Worm (Caenorhabditis elegans) whole organism, young adult: ENCODE data around the gene nhr-186.

ENCODE experiments used
- B0336.3 ChIP-seq: fragments of 200-800 bp; sonication (Bioruptor generic); IDR thresholded peaks from 2 replicates; pipeline ENCODE4 v1.3.6; 2022; ENCODE audit warnings: missing genetic modification characterization, missing compliant biosample characterization
- egl-44 ChIP-seq: fragments of 200-800 bp; sonication (Bioruptor generic); IDR thresholded peaks from 2 replicates; pipeline ENCODE4 v1.3.6; 2022; ENCODE audit warnings: missing genetic modification reagents, missing genetic modification characterization, missing compliant biosample characterization
- ets-4 ChIP-seq: fragments of 200-800 bp; sonication (Bioruptor generic); optimal IDR thresholded peaks from 2 replicates; lab custom pipeline; 2018; ENCODE audit warnings: mild to moderate bottlenecking, missing genetic modification characterization, missing compliant biosample characterization
- him-1 ChIP-seq: sonication (generic microtip); optimal IDR thresholded peaks from 2 replicates; lab custom pipeline; 2016; ENCODE audit warnings: missing genotype, missing genetic modification reagents, missing genetic modification characterization, missing compliant biosample characterization
- hrde-1 ChIP-seq: sonication (generic microtip); optimal IDR thresholded peaks from 2 replicates; lab custom pipeline; 2016; ENCODE audit warnings: missing genetic modification characterization, mild to moderate bottlenecking, missing compliant biosample characterization, moderate library complexity, missing genotype, missing genetic modification reagents, borderline replicate concordance
- lin-35 ChIP-seq, 3 experiments: fragments of 150-350 bp in 2 of 3; sonication (generic microtip) in 1 of 3; optimal IDR thresholded peaks; 2 replicates each; lab custom pipeline; 2014 to 2018; ENCODE audit warnings: missing biosample characterization in 3 of 3, missing genetic modification characterization in 3 of 3, missing genetic modification reagents in 3 of 3
- madf-3 ChIP-seq: fragments of 200-800 bp; sonication (Bioruptor generic); IDR thresholded peaks from 2 replicates; pipeline ENCODE4 v1.3.6; 2022; ENCODE audit warnings: missing genetic modification reagents, missing genetic modification characterization, missing compliant biosample characterization
- nfya-1 ChIP-seq: sonication (generic microtip); optimal IDR thresholded peaks from 2 replicates; lab custom pipeline; 2017; ENCODE audit warnings: antibody characterized with exemption, missing compliant biosample characterization, missing genetic modification characterization, borderline replicate concordance; ENCODE audit not compliant: insufficient read depth
- nfyb-1 ChIP-seq: fragments of 200-800 bp; sonication (Bioruptor generic); IDR thresholded peaks from 2 replicates; pipeline ENCODE4 v1.3.6; 2022; ENCODE audit warnings: missing genetic modification reagents, missing genetic modification characterization, missing compliant biosample characterization
- repo-1 ChIP-seq: sonication (generic microtip); optimal IDR thresholded peaks from 2 replicates; lab custom pipeline; 2017; ENCODE audit warnings: mild to moderate bottlenecking, missing genetic modification characterization, missing compliant biosample characterization
- tlf-1 ChIP-seq: fragments of 200-800 bp; sonication (Bioruptor generic); optimal IDR thresholded peaks from 2 replicates; lab custom pipeline; 2018; ENCODE audit warnings: mild to moderate bottlenecking, missing genetic modification characterization, missing compliant biosample characterization
- unc-62 ChIP-seq: fragments of 150-350 bp; optimal IDR thresholded peaks from 2 replicates; lab custom pipeline; 2014; ENCODE audit warnings: missing biosample characterization, missing genetic modification reagents, missing genetic modification characterization

- TF ChIP-seq tlf-1 (GFP tag; lab: Kevin White, UChicago), result no peak
- TF ChIP-seq lin-35 (GFP tag; optimal IDR thresholded peaks at IDR 0.05; lab: Kevin White, UChicago), result no peak
- TF ChIP-seq egl-44 (GFP tag; lab: Robert Waterston, UW), result no peak
- no peak for TF ChIP-seq him-1 (tag; lab: Kevin White, UChicago)
- TF ChIP-seq B0336.3 (GFP tag; lab: Robert Waterston, UW), result no peak
- TF ChIP-seq repo-1 (tag; lab: Kevin White, UChicago), result no peak
- no peak for TF ChIP-seq unc-62 (GFP tag; lab: Kevin White, UChicago)
- no peak for TF ChIP-seq ets-4
- no peak for TF ChIP-seq nfyb-1 (GFP tag; lab: Robert Waterston, UW)
- no peak for TF ChIP-seq madf-3
- no peak for TF ChIP-seq hrde-1 (tag; lab: Kevin White, UChicago)
- no peak for TF ChIP-seq nfya-1 (tag; lab: Kevin White, UChicago)
These were observed 33.9 kb downstream of the nhr-186 start for ce11 chrV:3820875-3821274.
